Worm (Caenorhabditis elegans): ENCODE measurements around the gene T11G6.5.

T11G6.5 gene

DNA sequence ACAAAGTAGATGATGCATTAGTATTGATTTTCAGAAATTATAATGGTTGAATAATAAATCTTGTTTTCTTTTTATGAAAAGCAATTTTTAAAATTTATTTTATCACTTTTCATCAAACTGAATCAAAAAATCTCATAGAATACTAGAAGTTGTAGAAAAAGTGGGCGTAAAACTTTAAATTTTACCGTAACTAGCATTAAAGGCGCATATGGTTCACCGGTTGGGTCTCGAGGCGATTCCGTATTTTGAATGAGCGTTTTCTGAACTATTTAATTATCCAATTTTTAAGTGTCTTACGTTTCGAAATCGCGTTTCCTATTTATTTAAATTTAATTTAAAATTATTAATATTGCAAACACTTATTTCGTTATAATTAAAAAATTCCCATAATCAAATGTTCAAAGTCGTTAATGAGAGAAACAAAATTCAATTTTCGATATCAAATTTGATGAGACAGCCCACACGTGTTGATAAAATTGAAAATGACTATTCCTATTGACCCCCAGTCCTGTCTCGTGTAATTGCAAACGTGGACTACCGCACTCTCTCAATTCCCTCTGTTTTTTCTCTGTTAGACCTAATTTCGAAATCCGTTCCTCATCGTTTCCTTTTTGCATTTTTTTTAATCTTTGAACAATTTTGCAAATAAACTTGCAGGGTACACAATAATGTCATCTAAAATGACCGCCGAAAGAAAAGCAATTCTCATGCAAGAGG is 15.9 kb upstream of the T11G6.5 start, which contains the start of the genes T11G6.2 and hars-1:
TSS of gene T11G6.2 (minus strand) at position 197 of the 717 bp plus-strand sequence.
TSS of gene hars-1 (plus strand) at position 658 of the 717 bp plus-strand sequence.
- TF ChIP-seq egl-27 (tag; optimal IDR thresholded peaks at IDR 0.05) (no peak), peb-1 (tag; optimal IDR thresholded peaks at IDR 0.05) (no peak), ama-1 (optimal IDR thresholded peaks at IDR 0.05) (no peak), nhr-12 (tag; optimal IDR thresholded peaks at IDR 0.05) (no peak), nhr-10 (tag; optimal IDR thresholded peaks at IDR 0.05) (no peak), nhr-237 (tag; optimal IDR thresholded peaks at IDR 0.05) (no peak), crh-2 (tag; optimal IDR thresholded peaks at IDR 0.05) (peak; percentile 64), unc-62 (GFP tag; optimal IDR thresholded peaks at IDR 0.05) (no peak), lin-13 (GFP tag; optimal IDR thresholded peaks at IDR 0.05) (no peak), sma-3 (GFP tag; optimal IDR thresholded peaks at IDR 0.05) (no peak), unc-55 (GFP tag; optimal IDR thresholded peaks at IDR 0.05) (peak; percentile 47), sma-9 (GFP tag; optimal IDR thresholded peaks at IDR 0.05) (no peak), sma-9 (tag; optimal IDR thresholded peaks at IDR 0.05) (no peak), dmd-4 (tag; optimal IDR thresholded peaks at IDR 0.05) (no peak), nhr-77 (tag; optimal IDR thresholded peaks at IDR 0.05) (no peak), elt-1 (tag; optimal IDR thresholded peaks at IDR 0.05) (no peak), nhr-129 (tag; optimal IDR thresholded peaks at IDR 0.05) (peak; percentile 63), fos-1 (tag; optimal IDR thresholded peaks at IDR 0.05) (peak; percentile 88), lsy-2 (tag; optimal IDR thresholded peaks at IDR 0.05) (peak in 1 of 2 experiments; percentile 32), C34F6.9 (tag; optimal IDR thresholded peaks at IDR 0.05) (peak; percentile 31)

- TF ChIP-seq dmd-4 (tag; optimal IDR thresholded peaks at IDR 0.05) (no peak), ama-1 (optimal IDR thresholded peaks at IDR 0.05) (no peak), unc-39 (tag; optimal IDR thresholded peaks at IDR 0.05) (no peak), skn-1 (tag; optimal IDR thresholded peaks at IDR 0.05) (no peak), nhr-11 (tag; optimal IDR thresholded peaks at IDR 0.05) (no peak), nhr-6 (tag; optimal IDR thresholded peaks at IDR 0.05) (no peak), lin-13 (GFP tag; optimal IDR thresholded peaks at IDR 0.05) (no peak), peb-1 (tag; optimal IDR thresholded peaks at IDR 0.05) (no peak), ztf-11 (tag; optimal IDR thresholded peaks at IDR 0.05) (no peak), unc-62 (GFP tag; optimal IDR thresholded peaks at IDR 0.05) (no peak), ceh-16 (tag; optimal IDR thresholded peaks at IDR 0.05) (no peak), R02D3.7 (tag; optimal IDR thresholded peaks at IDR 0.05) (no peak), ZK546.5 (tag; optimal IDR thresholded peaks at IDR 0.05) (no peak)
Measured at ce11 chrIV:10855946-10856345, 13.4 kb upstream of the T11G6.5 start.

- no peak for TF ChIP-seq crh-2 (tag; optimal IDR thresholded peaks at IDR 0.05)
- no peak for TF ChIP-seq mdl-1 (tag; optimal IDR thresholded peaks at IDR 0.05)
- TF ChIP-seq nhr-25 (tag; optimal IDR thresholded peaks at IDR 0.05), result peak; percentile 25
Measured at ce11 chrIV:10855049-10855448, 12.5 kb upstream of the T11G6.5 start, which contains the start of gene T11G6.3. T11G6.3 (minus strand) TSS chrIV:10855237.

DNA sequence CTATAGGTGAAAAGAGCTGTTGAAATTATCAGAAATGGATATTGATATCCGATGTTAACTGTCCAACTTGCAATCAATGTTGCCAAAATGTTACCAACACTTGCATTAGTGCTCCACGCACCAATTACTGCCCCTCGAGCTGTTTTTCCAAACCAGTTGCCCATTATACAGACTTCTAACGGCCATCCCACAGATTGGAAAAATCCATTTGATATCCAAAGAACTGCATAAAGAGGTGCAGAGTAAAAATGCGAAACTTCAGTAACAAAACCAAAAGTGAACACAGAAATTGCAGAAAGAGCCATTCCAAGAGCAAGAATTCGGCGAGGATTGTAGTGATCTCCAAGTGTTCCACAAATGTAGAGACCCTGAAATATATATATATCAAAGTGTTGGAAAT is 11.5 kb upstream of the T11G6.5 start:
- TF ChIP-seq blmp-1 (tag; optimal IDR thresholded peaks at IDR 0.05; ENCODE audit: insufficient read depth) (no peak), ceh-82 (tag; optimal IDR thresholded peaks at IDR 0.05) (no peak), aly-2 (tag; optimal IDR thresholded peaks at IDR 0.05) (no peak), nhr-25 (tag; optimal IDR thresholded peaks at IDR 0.05) (no peak), elt-1 (tag; optimal IDR thresholded peaks at IDR 0.05) (no peak), gmeb-1 (tag; optimal IDR thresholded peaks at IDR 0.05) (no peak), fos-1 (tag; optimal IDR thresholded peaks at IDR 0.05) (no peak), mbf-1 (tag; optimal IDR thresholded peaks at IDR 0.05) (no peak), egl-27 (tag; optimal IDR thresholded peaks at IDR 0.05) (no peak), ztf-1 (GFP tag; conservative IDR thresholded peaks at IDR 0.05) (no peak), Y55F3AM.14 (GFP tag; optimal IDR thresholded peaks at IDR 0.05) (no peak), lin-39 (tag; optimal IDR thresholded peaks at IDR 0.05) (no peak), nhr-21 (tag; optimal IDR thresholded peaks at IDR 0.05) (no peak), nhr-23 (tag; optimal IDR thresholded peaks at IDR 0.05) (no peak)

All from whole organism, L2 larva.